Fruit fly (Drosophila melanogaster) whole organism, prepupa: ENCODE measurements around the gene hyd.

Source experiments
- Blimp-1 ChIP-seq: fragments of 200-800 bp; sonication (Bioruptor generic); optimal IDR thresholded peaks from 3 replicates; lab custom pipeline; 2017; ENCODE audit warnings: missing biosample characterization, missing genetic modification characterization, mild to moderate bottlenecking, moderate library complexity, missing genetic modification reagents
- CG10631 ChIP-seq: fragments of 200-800 bp; sonication (Bioruptor generic); optimal IDR thresholded peaks from 2 replicates; lab custom pipeline; 2016; ENCODE audit warnings: missing biosample characterization, missing genetic modification characterization
- CG11294 ChIP-seq: fragments of 200-800 bp; sonication (Bioruptor generic); IDR thresholded peaks from 2 replicates; pipeline ENCODE4 v1.3.6; 2022; ENCODE audit warnings: missing biosample characterization, missing genetic modification characterization
- CG15336 ChIP-seq: fragments of 200-800 bp; sonication (Bioruptor generic); IDR thresholded peaks from 2 replicates; pipeline ENCODE4 v1.3.6; 2022; ENCODE audit warnings: missing biosample characterization, missing genetic modification characterization
- CG1621 ChIP-seq: fragments of 200-800 bp; sonication (Bioruptor generic); optimal IDR thresholded peaks from 3 replicates; lab custom pipeline; 2018; ENCODE audit warnings: missing biosample characterization, mild to moderate bottlenecking, missing genetic modification characterization
- CG16779 ChIP-seq: fragments of 200-800 bp; sonication (Bioruptor generic); optimal IDR thresholded peaks from 3 replicates; lab custom pipeline; 2017; ENCODE audit warnings: missing biosample characterization, mild to moderate bottlenecking, missing genetic modification characterization
- CG3032 ChIP-seq: fragments of 200-800 bp; optimal IDR thresholded peaks from 2 replicates; lab custom pipeline; 2019; ENCODE audit warnings: missing biosample characterization, mild to moderate bottlenecking, missing genetic modification characterization, moderate library complexity
- CG31627 ChIP-seq: fragments of 200-800 bp; sonication (Bioruptor generic); optimal IDR thresholded peaks from 3 replicates; lab custom pipeline; 2016; ENCODE audit warnings: missing biosample characterization, missing genetic modification characterization
- CG32006 ChIP-seq: fragments of 200-800 bp; sonication (Bioruptor generic); optimal IDR thresholded peaks from 3 replicates; lab custom pipeline; 2017; ENCODE audit warnings: missing biosample characterization, mild to moderate bottlenecking, missing genetic modification characterization
- CG4318 ChIP-seq: fragments of 200-800 bp; sonication (Bioruptor generic); optimal IDR thresholded peaks from 3 replicates; lab custom pipeline; 2017; ENCODE audit warnings: missing biosample characterization, mild to moderate bottlenecking, missing genetic modification characterization
- CG6163 ChIP-seq: fragments of 200-800 bp; sonication (Bioruptor generic); IDR thresholded peaks from 3 replicates; pipeline ENCODE4 v1.3.6; 2022; ENCODE audit warnings: missing biosample characterization, missing genetic modification characterization
- CG6276 ChIP-seq: fragments of 200-800 bp; sonication (Bioruptor generic); optimal IDR thresholded peaks from 2 replicates; lab custom pipeline; 2017; ENCODE audit warnings: missing biosample characterization, mild to moderate bottlenecking, missing genetic modification characterization
- CG6792 ChIP-seq: fragments of 200-800 bp; sonication (Bioruptor generic); optimal IDR thresholded peaks from 3 replicates; lab custom pipeline; 2016; ENCODE audit warnings: missing biosample characterization, missing genetic modification characterization
- CG6808 ChIP-seq: fragments of 200-800 bp; sonication (Bioruptor generic); optimal IDR thresholded peaks from 3 replicates; lab custom pipeline; 2017; ENCODE audit warnings: missing biosample characterization, missing genetic modification characterization, mild to moderate bottlenecking, moderate library complexity, missing genetic modification reagents
- CG6854 ChIP-seq: fragments of 200-800 bp; sonication (Bioruptor generic); optimal IDR thresholded peaks from 2 replicates; lab custom pipeline; 2017; ENCODE audit warnings: missing biosample characterization, mild to moderate bottlenecking, missing genetic modification characterization
- CG7368 ChIP-seq: fragments of 200-800 bp; sonication (Bioruptor generic); optimal IDR thresholded peaks from 3 replicates; lab custom pipeline; 2016; ENCODE audit warnings: missing biosample characterization, missing genetic modification characterization
- CG8119 ChIP-seq: fragments of 200-800 bp; sonication (Bioruptor generic); IDR thresholded peaks from 3 replicates; pipeline ENCODE4 v1.3.6; 2022; ENCODE audit warnings: missing biosample characterization, missing genetic modification characterization
- CG8319 ChIP-seq: fragments of 200-800 bp; sonication (Bioruptor generic); optimal IDR thresholded peaks from 3 replicates; lab custom pipeline; 2016; ENCODE audit warnings: missing biosample characterization, missing genetic modification characterization
- CG8632 ChIP-seq: fragments of 200-800 bp; sonication (Bioruptor generic); optimal IDR thresholded peaks from 3 replicates; lab custom pipeline; 2016; ENCODE audit warnings: missing biosample characterization, missing genetic modification characterization
- CG9139 ChIP-seq: fragments of 200-800 bp; sonication (Bioruptor generic); optimal IDR thresholded peaks from 3 replicates; lab custom pipeline; 2017; ENCODE audit warnings: missing biosample characterization, mild to moderate bottlenecking, missing genetic modification characterization
- Eip75B ChIP-seq: fragments of 200-800 bp; sonication (Bioruptor generic); optimal IDR thresholded peaks from 3 replicates; lab custom pipeline; 2016; ENCODE audit warnings: missing biosample characterization, missing genetic modification characterization
- Eip78C ChIP-seq: fragments of 200-800 bp; sonication (Bioruptor generic); peaks from one replicate; lab custom pipeline; 2016; ENCODE audit warnings: missing biosample characterization, missing genetic modification characterization
- Eip93F ChIP-seq: fragments of 200-800 bp; sonication (Bioruptor generic); optimal IDR thresholded peaks from 2 replicates; lab custom pipeline; 2016; ENCODE audit warnings: missing biosample characterization, mild to moderate bottlenecking, missing genetic modification characterization
- Ets21C ChIP-seq: fragments of 200-800 bp; sonication (Bioruptor generic); optimal IDR thresholded peaks from 3 replicates; lab custom pipeline; 2016; ENCODE audit warnings: missing biosample characterization, missing genetic modification characterization
- Ets96B ChIP-seq: fragments of 200-800 bp; optimal IDR thresholded peaks from 2 replicates; lab custom pipeline; 2019; ENCODE audit warnings: missing biosample characterization, mild to moderate bottlenecking, missing genetic modification characterization, moderate library complexity
- Gug ChIP-seq: fragments of 200-800 bp; sonication (Bioruptor generic); IDR thresholded peaks from 2 replicates; pipeline ENCODE4 v1.3.6; 2022; ENCODE audit warnings: missing biosample characterization, missing genetic modification characterization
- Hr38 ChIP-seq: sonication (Bioruptor generic); optimal IDR thresholded peaks from 2 replicates; lab custom pipeline; 2016; ENCODE audit warnings: missing biosample characterization, missing genetic modification characterization
- Hr4 ChIP-seq: fragments of 200-800 bp; sonication (Bioruptor generic); optimal IDR thresholded peaks from 3 replicates; lab custom pipeline; 2016; ENCODE audit warnings: missing biosample characterization, missing genetic modification characterization
- OdsH ChIP-seq: fragments of 200-800 bp; sonication (Bioruptor generic); optimal IDR thresholded peaks from 3 replicates; lab custom pipeline; 2016; ENCODE audit warnings: missing biosample characterization, missing genetic modification characterization
- Sox102F ChIP-seq: fragments of 200-800 bp; sonication (Bioruptor generic); optimal IDR thresholded peaks from 2 replicates; lab custom pipeline; 2016; ENCODE audit warnings: missing biosample characterization, mild to moderate bottlenecking, missing genetic modification characterization
- Sox15 ChIP-seq: fragments of 200-800 bp; sonication (Bioruptor generic); optimal IDR thresholded peaks from 3 replicates; lab custom pipeline; 2016; ENCODE audit warnings: missing biosample characterization, missing genetic modification characterization
- acj6 ChIP-seq: fragments of 200-800 bp; sonication (Bioruptor generic); optimal IDR thresholded peaks from 3 replicates; lab custom pipeline; 2016; ENCODE audit warnings: missing biosample characterization, missing genetic modification characterization
- cyc ChIP-seq: fragments of 200-800 bp; sonication (Bioruptor generic); optimal IDR thresholded peaks from 3 replicates; lab custom pipeline; 2016; ENCODE audit warnings: missing biosample characterization, missing genetic modification characterization
- dsx ChIP-seq: fragments of 200-800 bp; optimal IDR thresholded peaks from 3 replicates; lab custom pipeline; 2019; ENCODE audit warnings: missing biosample characterization, mild to moderate bottlenecking, missing genetic modification characterization, moderate library complexity; ENCODE audit not compliant: poor library complexity, severe bottlenecking
- eg ChIP-seq: fragments of 200-800 bp; sonication (Bioruptor generic); IDR thresholded peaks from 3 replicates; pipeline ENCODE4 v1.3.6; 2022; ENCODE audit warnings: missing biosample characterization, missing genetic modification characterization
- fkh ChIP-seq: fragments of 200-800 bp; sonication (Bioruptor generic); optimal IDR thresholded peaks from 3 replicates; lab custom pipeline; 2017; ENCODE audit warnings: missing biosample characterization, mild to moderate bottlenecking, missing genetic modification characterization, moderate library complexity
- lz ChIP-seq: fragments of 200-800 bp; sonication (Bioruptor generic); optimal IDR thresholded peaks from 3 replicates; lab custom pipeline; 2016; ENCODE audit warnings: missing biosample characterization, missing genetic modification characterization
- spab ChIP-seq: fragments of 200-800 bp; sonication (Bioruptor generic); optimal IDR thresholded peaks from 2 replicates; lab custom pipeline; 2017; ENCODE audit warnings: missing biosample characterization, mild to moderate bottlenecking, missing genetic modification characterization, missing genetic modification reagents
- ss ChIP-seq, 2 experiments: fragments of 200-800 bp; sonication (Bioruptor generic); optimal IDR thresholded peaks; 2 replicates in 1 of 2; 3 replicates in 1 of 2; lab custom pipeline; 2017 to 2018; ENCODE audit warnings: mild to moderate bottlenecking in 2 of 2, missing biosample characterization in 2 of 2, missing genetic modification characterization in 2 of 2, moderate library complexity in 1 of 2
- topi ChIP-seq: fragments of 200-800 bp; sonication (Bioruptor generic); optimal IDR thresholded peaks from 3 replicates; lab custom pipeline; 2016; ENCODE audit warnings: missing biosample characterization, missing genetic modification characterization
- vri ChIP-seq: fragments of 200-800 bp; sonication (Bioruptor generic); optimal IDR thresholded peaks from 3 replicates; lab custom pipeline; 2016; ENCODE audit warnings: missing biosample characterization, mild to moderate bottlenecking, missing genetic modification characterization

Gene hyd

dm6 chr3R:9771519-9771972 is 46.1 kb upstream of the hyd start, which contains the start of gene CG9471 (continued):
- TF ChIP-seq CG10631 (GFP tag; lab: Kevin White, UChicago) (peak; percentile 96), CG6808 (GFP tag; lab: Kevin White, UChicago) (peak; percentile 87), lz (GFP tag; lab: Kevin White, UChicago) (peak; percentile 96), CG6163 (GFP tag; lab: Robert Waterston, UW) (peak; percentile 97), CG7368 (GFP tag; lab: Kevin White, UChicago) (peak; percentile 94), CG8119 (GFP tag; lab: Robert Waterston, UW) (peak; percentile 95), CG4318 (GFP tag; lab: Kevin White, UChicago) (no peak), acj6 (GFP tag; lab: Kevin White, UChicago) (peak; percentile 96)

- TF ChIP-seq vri (GFP tag; lab: Kevin White, UChicago): peak; percentile 63
- no peak for TF ChIP-seq CG15336 (GFP tag; lab: Robert Waterston, UW)
- no peak for TF ChIP-seq eg (GFP tag; lab: Robert Waterston, UW)
These were observed 44.7 kb upstream of the hyd start for dm6 chr3R:9770127-9770526.

- TF ChIP-seq lz (GFP tag; lab: Kevin White, UChicago): no peak
- no peak for TF ChIP-seq Eip78C (GFP tag; lab: Kevin White, UChicago)
- TF ChIP-seq CG15336 (GFP tag; lab: Robert Waterston, UW): no peak
- no peak for TF ChIP-seq CG8119 (GFP tag; lab: Robert Waterston, UW)
- TF ChIP-seq dsx: no peak
- TF ChIP-seq Hr4 (GFP tag; lab: Kevin White, UChicago): no peak
- no peak for TF ChIP-seq Eip75B
- TF ChIP-seq cyc (GFP tag; lab: Kevin White, UChicago): no peak
- TF ChIP-seq fkh (GFP tag; lab: Kevin White, UChicago): no peak
- TF ChIP-seq OdsH (GFP tag; lab: Kevin White, UChicago): no peak
These were observed 43.5 kb upstream of the hyd start, which contains the start of gene MED6 for dm6 chr3R:9768884-9769283. Gene MED6, minus strand, starts transcription at chr3R:9768984.

dm6 chr3R:9767620-9768592 is 42.5 kb upstream of the hyd start, which contains the start of gene Naa80:
Gene Naa80, plus strand, starts transcription at chr3R:9767834.
- no peak for TF ChIP-seq Ets96B (tag; lab: Kevin White, UChicago)
- TF ChIP-seq Ets21C (GFP tag; lab: Kevin White, UChicago): no peak
- TF ChIP-seq Gug: no peak
- TF ChIP-seq Blimp-1 (GFP tag; lab: Kevin White, UChicago): no peak
- peak; percentile 75 for TF ChIP-seq CG10631 (GFP tag; lab: Kevin White, UChicago)
- no peak for TF ChIP-seq CG6854 (GFP tag; lab: Kevin White, UChicago)
- peak; percentile 38 for TF ChIP-seq CG3032 (tag; lab: Kevin White, UChicago)
- peak; percentile 79 for TF ChIP-seq CG31627
- peak; percentile 8 for TF ChIP-seq CG8319 (GFP tag; lab: Kevin White, UChicago)
- TF ChIP-seq Eip75B: peak; percentile 64
- TF ChIP-seq Hr38 (GFP tag; lab: Kevin White, UChicago): no peak
- TF ChIP-seq CG7368 (GFP tag; lab: Kevin White, UChicago): peak; percentile 57
- no peak for TF ChIP-seq CG16779 (tag; lab: Kevin White, UChicago)
- no peak for TF ChIP-seq Eip93F (GFP tag; lab: Kevin White, UChicago)
- TF ChIP-seq CG8632 (GFP tag; lab: Kevin White, UChicago): peak; percentile 46
- peak; percentile 28 for TF ChIP-seq spab
- peak; percentile 83 for TF ChIP-seq CG1621 (tag; lab: Kevin White, UChicago)
- peak; percentile 82 for TF ChIP-seq topi (GFP tag; lab: Kevin White, UChicago)
- peak; percentile 42 for TF ChIP-seq OdsH (GFP tag; lab: Kevin White, UChicago)
- no peak for TF ChIP-seq Sox102F (GFP tag; lab: Kevin White, UChicago)
- TF ChIP-seq CG11294 (GFP tag; lab: Robert Waterston, UW): no peak
- 0 out of 3 replicates have a peak, but pooled peaks have one; percentile 30 for TF ChIP-seq eg (GFP tag; lab: Robert Waterston, UW)
- TF ChIP-seq CG6792 (GFP tag; lab: Kevin White, UChicago): peak; percentile 59
- no peak for TF ChIP-seq CG6276 (GFP tag; lab: Kevin White, UChicago)
- TF ChIP-seq ss (GFP tag; optimal IDR thresholded peaks at IDR 0.05; lab: Kevin White, UChicago): peak; percentile 47 to 65
- no peak for TF ChIP-seq CG32006 (GFP tag; lab: Kevin White, UChicago)
- no peak for TF ChIP-seq CG8119 (GFP tag; lab: Robert Waterston, UW)
- TF ChIP-seq vri (GFP tag; lab: Kevin White, UChicago): peak; percentile 60
- TF ChIP-seq CG9139 (GFP tag; lab: Kevin White, UChicago): no peak
- peak; percentile 73 for TF ChIP-seq cyc (GFP tag; lab: Kevin White, UChicago)
- TF ChIP-seq Sox15 (GFP tag; lab: Kevin White, UChicago): peak; percentile 24
